Worm (Caenorhabditis elegans) whole organism, midembryonic: ENCODE data around the gene C33C12.12.

Source experiments
- T22C8.4 ChIP-seq: fragments of 200-800 bp; sonication (Bioruptor generic); IDR thresholded peaks from 2 replicates; pipeline ENCODE4 v1.3.6; 2022; ENCODE audit warnings: missing genetic modification characterization, missing compliant biosample characterization
- cog-1 ChIP-seq: sonication (generic microtip); optimal IDR thresholded peaks from 2 replicates; lab custom pipeline; 2016; ENCODE audit warnings: missing genetic modification characterization, missing compliant biosample characterization
- flt-1 ChIP-seq: fragments of 200-800 bp; sonication (Bioruptor generic); IDR thresholded peaks from 2 replicates; pipeline ENCODE4 v1.3.6; 2022; ENCODE audit warnings: missing genetic modification characterization, missing compliant biosample characterization
- klf-2 ChIP-seq: fragments of 200-800 bp; sonication (Bioruptor generic); conservative IDR thresholded peaks from 2 replicates; pipeline ENCODE4 v1.3.6; 2022; ENCODE audit warnings: missing genetic modification reagents, missing genetic modification characterization, missing compliant biosample characterization
- med-1 ChIP-seq: sonication (generic microtip); optimal IDR thresholded peaks from 2 replicates; lab custom pipeline; 2017; ENCODE audit warnings: missing genetic modification characterization, mild to moderate bottlenecking, missing compliant biosample characterization, antibody characterized with exemption, missing genetic modification reagents; ENCODE audit not compliant: insufficient read depth
- ref-1 ChIP-seq: fragments of 200-800 bp; sonication (Bioruptor generic); conservative IDR thresholded peaks from 2 replicates; pipeline ENCODE4 v1.3.6; 2022; ENCODE audit warnings: missing genetic modification reagents, missing genetic modification characterization, missing compliant biosample characterization
- tab-1 ChIP-seq: fragments of 200-800 bp; sonication (Bioruptor generic); IDR thresholded peaks from 2 replicates; pipeline ENCODE4 v1.3.6; 2022; ENCODE audit warnings: missing genetic modification characterization, missing compliant biosample characterization
- ztf-23 ChIP-seq: fragments of 200-800 bp; sonication (Bioruptor generic); IDR thresholded peaks from 2 replicates; pipeline ENCODE4 v1.3.6; 2022; ENCODE audit warnings: missing genetic modification reagents, missing genetic modification characterization, missing compliant biosample characterization
- ztf-29 ChIP-seq: fragments of 200-800 bp; sonication (Bioruptor generic); IDR thresholded peaks from 2 replicates; pipeline ENCODE4 v1.3.6; 2022; ENCODE audit warnings: missing genetic modification reagents, missing genetic modification characterization, missing compliant biosample characterization

C33C12.12 gene

DNA sequence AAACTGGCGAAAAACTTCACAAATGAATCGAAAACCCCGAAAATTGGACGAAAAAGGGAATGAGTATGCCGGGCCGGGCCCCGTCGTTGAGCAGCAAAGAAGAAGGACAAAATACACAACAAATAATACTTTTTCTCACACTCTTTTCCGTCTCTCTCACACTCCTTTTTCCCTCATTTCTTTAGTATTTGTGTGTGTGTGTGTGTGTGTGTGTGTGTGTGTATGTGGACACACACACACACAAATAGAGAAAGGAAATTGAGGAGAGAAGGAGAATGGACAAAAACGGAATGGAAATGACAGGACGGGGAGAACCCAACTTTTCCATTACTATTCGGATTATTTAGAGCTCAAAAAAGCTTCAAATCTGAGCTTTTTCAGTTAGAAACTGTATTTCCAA, 25.6 kb upstream of the C33C12.12 start:
- TF ChIP-seq flt-1 (GFP tag; lab: Robert Waterston, UW) = no peak
- TF ChIP-seq med-1 (GFP tag; lab: Kevin White, UChicago) = no peak
- TF ChIP-seq cog-1 (tag; lab: Kevin White, UChicago) = peak; percentile 33

DNA sequence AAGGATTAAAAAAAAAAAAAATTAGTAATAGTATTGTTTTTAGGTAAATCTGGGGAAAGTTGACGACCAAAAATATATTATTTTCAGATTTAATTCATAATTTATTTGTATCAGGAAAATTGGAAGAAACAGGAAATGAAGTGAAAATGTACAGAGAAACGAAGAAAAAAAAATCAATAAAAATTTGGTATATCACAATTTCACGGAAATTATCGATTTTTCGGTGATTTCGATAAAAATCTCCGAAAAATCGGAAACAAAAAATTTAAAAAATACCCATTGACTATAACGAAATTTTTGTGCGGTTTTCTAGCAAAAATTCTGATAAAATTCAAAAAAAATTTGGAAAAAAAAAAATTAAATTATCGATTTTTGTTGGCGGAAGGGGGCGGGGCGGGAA, 22.3 kb upstream of the C33C12.12 start:
- TF ChIP-seq ref-1 (GFP tag; lab: Robert Waterston, UW) (no peak), flt-1 (GFP tag; lab: Robert Waterston, UW) (no peak), cog-1 (tag; lab: Kevin White, UChicago) (no peak), klf-2 (GFP tag; lab: Robert Waterston, UW) (no peak), tab-1 (GFP tag; lab: Robert Waterston, UW) (no peak), T22C8.4 (GFP tag; lab: Robert Waterston, UW) (no peak), med-1 (GFP tag; lab: Kevin White, UChicago) (no peak), ztf-29 (no peak), ztf-23 (GFP tag; lab: Robert Waterston, UW) (no peak)

DNA sequence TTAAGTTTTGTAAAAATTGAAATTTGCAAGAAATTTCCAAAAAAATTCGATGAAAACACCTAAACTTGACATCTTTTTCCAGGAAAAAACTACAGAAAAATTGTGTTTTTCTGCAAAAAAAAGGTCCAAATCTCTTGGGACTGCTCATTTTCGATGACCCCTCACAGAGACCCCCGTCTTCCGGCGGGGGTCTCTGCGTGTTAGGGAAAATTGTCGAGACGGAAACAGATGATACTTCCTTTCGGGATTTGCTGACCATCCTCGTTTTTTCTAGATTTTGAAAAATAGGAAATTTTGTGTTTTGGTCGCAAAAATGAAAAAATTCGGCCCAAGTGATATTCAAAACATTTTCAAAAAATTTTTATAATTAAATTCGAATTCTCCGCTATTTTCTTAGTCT, 21.4 kb upstream of the C33C12.12 start:
- no peak for TF ChIP-seq ref-1 (GFP tag; lab: Robert Waterston, UW)
- no peak for TF ChIP-seq ztf-23 (GFP tag; lab: Robert Waterston, UW)
- no peak for TF ChIP-seq med-1 (GFP tag; lab: Kevin White, UChicago)
- TF ChIP-seq flt-1 (GFP tag; lab: Robert Waterston, UW) = no peak
- no peak for TF ChIP-seq T22C8.4 (GFP tag; lab: Robert Waterston, UW)
- TF ChIP-seq ztf-29 = no peak
- TF ChIP-seq klf-2 (GFP tag; lab: Robert Waterston, UW) = no peak
- TF ChIP-seq cog-1 (tag; lab: Kevin White, UChicago) = no peak
- TF ChIP-seq tab-1 (GFP tag; lab: Robert Waterston, UW) = no peak

DNA sequence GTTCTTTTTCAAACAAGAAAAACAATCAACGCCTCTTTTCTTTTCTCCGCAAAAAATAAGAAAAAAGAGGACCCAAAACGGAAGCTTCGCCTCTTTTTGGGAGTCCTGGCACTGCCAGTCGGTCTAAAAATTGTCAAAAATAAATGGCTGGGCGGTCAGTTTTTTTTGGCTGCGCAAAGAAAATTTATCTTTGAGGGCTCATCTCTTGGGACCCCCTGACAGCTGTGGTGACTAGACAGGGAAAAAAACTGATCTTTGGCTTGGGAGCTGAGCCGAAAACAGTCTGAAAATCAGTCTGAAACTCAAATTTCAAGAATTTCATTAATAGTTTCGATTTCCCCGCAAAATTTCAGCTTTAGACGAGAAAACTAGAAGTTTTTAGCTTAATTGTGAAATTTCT, 20.5 kb upstream of the C33C12.12 start:
- TF ChIP-seq flt-1 (GFP tag; lab: Robert Waterston, UW) (no peak), med-1 (GFP tag; lab: Kevin White, UChicago) (no peak), ztf-23 (GFP tag; lab: Robert Waterston, UW) (no peak)

ce11 chrII:2189357-2189756, 19.4 kb upstream of the C33C12.12 start, which contains the start of gene mtq-2:
Gene mtq-2, minus strand, starts transcription at chrII:2189457.
- TF ChIP-seq flt-1 (GFP tag; lab: Robert Waterston, UW) (no peak), klf-2 (GFP tag; lab: Robert Waterston, UW) (no peak), ztf-29 (no peak), tab-1 (GFP tag; lab: Robert Waterston, UW) (no peak), cog-1 (tag; lab: Kevin White, UChicago) (no peak), ztf-23 (GFP tag; lab: Robert Waterston, UW) (no peak), T22C8.4 (GFP tag; lab: Robert Waterston, UW) (no peak), med-1 (GFP tag; lab: Kevin White, UChicago) (no peak), ref-1 (GFP tag; lab: Robert Waterston, UW) (no peak)

ce11 chrII:2186730-2187129, 16.7 kb upstream of the C33C12.12 start:
- TF ChIP-seq tab-1 (GFP tag; lab: Robert Waterston, UW) (no peak), ztf-29 (no peak), med-1 (GFP tag; lab: Kevin White, UChicago) (no peak), ztf-23 (GFP tag; lab: Robert Waterston, UW) (no peak), T22C8.4 (GFP tag; lab: Robert Waterston, UW) (no peak), klf-2 (GFP tag; lab: Robert Waterston, UW) (no peak), ref-1 (GFP tag; lab: Robert Waterston, UW) (no peak), cog-1 (tag; lab: Kevin White, UChicago) (no peak), flt-1 (GFP tag; lab: Robert Waterston, UW) (no peak)

DNA sequence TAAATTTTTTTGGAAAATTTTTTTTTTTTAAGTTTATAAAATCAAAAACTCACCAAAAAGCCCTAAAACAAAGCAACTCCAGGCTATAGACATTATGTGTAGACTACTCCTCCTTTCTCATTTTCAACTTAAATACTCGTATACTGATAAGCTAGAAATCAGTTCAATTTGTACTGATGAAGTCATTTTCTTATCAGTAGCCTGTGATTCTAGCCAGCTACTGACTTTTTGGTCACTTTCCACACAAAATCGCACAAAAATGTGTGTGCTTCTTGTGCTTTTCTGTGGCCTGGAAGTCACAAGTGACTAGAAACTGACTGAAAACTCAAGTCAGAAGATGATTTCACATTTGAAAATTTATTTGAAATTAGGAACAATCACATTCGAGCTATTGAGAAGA, 16.3 kb upstream of the C33C12.12 start, which contains the start of gene gba-2:
gba-2 (minus strand) TSS at position 106 of the 400 bp plus-strand sequence.
- no peak for TF ChIP-seq ztf-29
- TF ChIP-seq tab-1 (GFP tag; lab: Robert Waterston, UW) = no peak
- TF ChIP-seq klf-2 (GFP tag; lab: Robert Waterston, UW) = no peak
- no peak for TF ChIP-seq ztf-23 (GFP tag; lab: Robert Waterston, UW)
- no peak for TF ChIP-seq ref-1 (GFP tag; lab: Robert Waterston, UW)
- no peak for TF ChIP-seq T22C8.4 (GFP tag; lab: Robert Waterston, UW)
- TF ChIP-seq flt-1 (GFP tag; lab: Robert Waterston, UW) = no peak
- TF ChIP-seq med-1 (GFP tag; lab: Kevin White, UChicago) = no peak
- TF ChIP-seq cog-1 (tag; lab: Kevin White, UChicago) = no peak

ce11 chrII:2177735-2178134, 7.8 kb upstream of the C33C12.12 start:
- no peak for TF ChIP-seq flt-1 (GFP tag; lab: Robert Waterston, UW)

ce11 chrII:2176688-2177087, 6.7 kb upstream of the C33C12.12 start, which contains the start of gene gba-1:
Gene gba-1, plus strand, starts transcription at chrII:2176741.
- TF ChIP-seq cog-1 (tag; lab: Kevin White, UChicago) (no peak), flt-1 (GFP tag; lab: Robert Waterston, UW) (no peak), ztf-23 (GFP tag; lab: Robert Waterston, UW) (no peak), ref-1 (GFP tag; lab: Robert Waterston, UW) (no peak), klf-2 (GFP tag; lab: Robert Waterston, UW) (no peak), tab-1 (GFP tag; lab: Robert Waterston, UW) (no peak), T22C8.4 (GFP tag; lab: Robert Waterston, UW) (no peak)

ce11 chrII:2175367-2175766, 5.4 kb upstream of the C33C12.12 start, which contains the start of gene C33C12.7:
Gene C33C12.7, minus strand, starts transcription at chrII:2175467.
- TF ChIP-seq cog-1 (tag; lab: Kevin White, UChicago) (no peak), ref-1 (GFP tag; lab: Robert Waterston, UW) (no peak), ztf-29 (no peak), med-1 (GFP tag; lab: Kevin White, UChicago) (no peak), T22C8.4 (GFP tag; lab: Robert Waterston, UW) (no peak), flt-1 (GFP tag; lab: Robert Waterston, UW) (no peak), klf-2 (GFP tag; lab: Robert Waterston, UW) (no peak)
